Worm (Caenorhabditis elegans): ENCODE measurements around the gene fbxa-88.
A peak's percentile ranks its signal among the peaks of the same experiment; 100 is the strongest.

The fbxa-88 gene

DNA sequence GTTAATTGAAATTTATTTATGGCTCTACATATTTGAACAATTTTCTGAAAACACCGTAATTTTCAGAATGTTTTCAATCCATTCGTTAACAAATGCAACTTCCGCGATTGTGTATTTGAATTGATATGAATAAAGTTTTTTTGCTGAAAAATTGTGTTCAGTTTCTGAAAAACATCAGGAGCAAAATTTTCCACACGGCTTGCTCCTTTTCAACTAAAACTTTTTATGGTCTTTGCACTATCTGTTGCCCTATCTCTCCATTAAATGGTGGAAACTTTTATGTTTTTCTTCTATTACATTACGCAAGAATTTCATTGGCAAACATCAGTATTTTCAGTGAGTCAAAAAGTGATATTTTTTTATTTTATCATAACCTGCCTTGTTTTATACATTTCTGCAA is 5.9 kb upstream of the fbxa-88 start, which contains the start of gene F10A3.4:
F10A3.4 (plus strand) TSS at position 301 of the 400 bp plus-strand sequence.
- TF ChIP-seq lsy-12 (tag; optimal IDR thresholded peaks at IDR 0.05): no peak
- no peak for TF ChIP-seq daf-12 (tag; optimal IDR thresholded peaks at IDR 0.05)
- TF ChIP-seq zag-1 (tag; optimal IDR thresholded peaks at IDR 0.05): no peak
- peak; percentile 15 for TF ChIP-seq elt-2 (tag; optimal IDR thresholded peaks at IDR 0.05)

DNA sequence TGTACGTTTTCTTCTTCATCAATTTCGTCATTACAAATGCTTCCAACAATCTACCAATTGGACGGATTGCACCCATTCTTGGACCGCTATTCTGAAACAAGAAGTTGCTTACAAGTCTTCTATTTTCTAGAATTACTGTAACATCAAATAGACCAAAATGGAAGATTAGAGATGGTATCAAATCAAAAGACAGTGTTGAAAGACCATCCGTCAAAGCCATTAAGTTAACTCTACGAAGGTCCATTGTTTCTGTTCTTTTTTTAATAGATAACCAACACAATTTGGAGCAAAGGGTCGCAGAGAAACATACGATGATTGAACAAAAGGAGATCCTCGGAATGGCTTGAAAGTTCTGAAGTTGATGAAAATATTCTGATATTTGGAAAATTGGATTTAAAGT is 2.1 kb upstream of the fbxa-88 start:
- TF ChIP-seq fos-1 (tag; optimal IDR thresholded peaks at IDR 0.05): no peak
- TF ChIP-seq ZK546.5 (tag; optimal IDR thresholded peaks at IDR 0.05): no peak
- no peak for TF ChIP-seq ceh-9 (tag; optimal IDR thresholded peaks at IDR 0.05)
- TF ChIP-seq daf-12 (tag; optimal IDR thresholded peaks at IDR 0.05): no peak

ce11 chrV:16142371-16142770 is 545 bp downstream of the fbxa-88 start, which contains the start of gene fbxa-18:
Gene fbxa-18 (plus strand): TSS chrV:16142671.
- TF ChIP-seq pha-4 (tag; optimal IDR thresholded peaks at IDR 0.05) (no peak), sea-2 (GFP tag; optimal IDR thresholded peaks at IDR 0.05) (no peak), R02D3.7 (tag; optimal IDR thresholded peaks at IDR 0.05) (no peak), lin-15B (tag; optimal IDR thresholded peaks at IDR 0.05) (no peak), nhr-77 (tag; optimal IDR thresholded peaks at IDR 0.05) (no peak), snpc-4 (tag; optimal IDR thresholded peaks at IDR 0.05) (no peak), mdl-1 (tag; optimal IDR thresholded peaks at IDR 0.05) (no peak), ztf-11 (tag; optimal IDR thresholded peaks at IDR 0.05) (no peak), hmg-11 (tag; optimal IDR thresholded peaks at IDR 0.05) (no peak), ceh-28 (tag; optimal IDR thresholded peaks at IDR 0.05) (no peak), daf-12 (tag; optimal IDR thresholded peaks at IDR 0.05) (no peak), aly-2 (tag; optimal IDR thresholded peaks at IDR 0.05) (no peak)

- TF ChIP-seq lin-39 (tag; optimal IDR thresholded peaks at IDR 0.05): no peak
- no peak for TF ChIP-seq unc-39 (tag; optimal IDR thresholded peaks at IDR 0.05)
- TF ChIP-seq aly-2 (tag; optimal IDR thresholded peaks at IDR 0.05): no peak
- no peak for TF ChIP-seq zag-1 (tag; optimal IDR thresholded peaks at IDR 0.05)
- no peak for TF ChIP-seq fos-1 (tag; optimal IDR thresholded peaks at IDR 0.05)
- no peak for TF ChIP-seq hmg-11 (tag; optimal IDR thresholded peaks at IDR 0.05)
- no peak for TF ChIP-seq nhr-28 (tag; optimal IDR thresholded peaks at IDR 0.05)
- no peak for TF ChIP-seq elt-3 (tag; optimal IDR thresholded peaks at IDR 0.05)
- no peak for TF ChIP-seq nfya-1 (tag; optimal IDR thresholded peaks at IDR 0.05; ENCODE audit: insufficient read depth)
- no peak for TF ChIP-seq jun-1 (tag; optimal IDR thresholded peaks at IDR 0.05)
- no peak for TF ChIP-seq R02D3.7 (tag; optimal IDR thresholded peaks at IDR 0.05)
- TF ChIP-seq nhr-67 (tag; optimal IDR thresholded peaks at IDR 0.05): no peak
- TF ChIP-seq ztf-4 (tag; optimal IDR thresholded peaks at IDR 0.05): no peak
- no peak for TF ChIP-seq egl-5 (tag; optimal IDR thresholded peaks at IDR 0.05)
- no peak for TF ChIP-seq ceh-28 (tag; optimal IDR thresholded peaks at IDR 0.05)
- TF ChIP-seq nhr-11 (tag; optimal IDR thresholded peaks at IDR 0.05): no peak
Observed at ce11 chrV:16141071-16141470, 1.8 kb downstream of the fbxa-88 start, which contains the start of gene clc-32. Gene clc-32 (minus strand): TSS chrV:16141171.

DNA sequence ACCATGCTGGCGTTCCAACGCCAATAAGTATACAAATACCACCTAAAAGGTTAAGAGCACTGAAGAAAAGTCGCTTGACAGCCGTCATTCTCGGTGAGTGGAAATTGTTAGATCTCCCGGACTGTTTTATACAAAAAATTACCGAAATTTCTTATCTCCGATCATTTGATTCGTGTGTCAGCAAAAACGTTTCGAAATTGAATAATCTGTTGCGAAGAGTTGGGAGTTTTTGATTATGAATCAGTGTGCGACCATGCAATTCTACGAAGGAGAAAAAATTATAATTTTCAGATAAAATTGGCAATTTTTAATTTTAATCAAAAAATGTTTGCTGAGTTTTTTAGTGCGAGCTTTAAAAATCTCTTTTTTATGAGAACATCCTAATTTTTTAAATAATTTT is 3.4 kb downstream of the fbxa-88 start, which contains the start of gene clc-11:
clc-11 (minus strand) TSS at position 101 of the 400 bp plus-strand sequence.
- TF ChIP-seq snpc-4 (tag; optimal IDR thresholded peaks at IDR 0.05): no peak
- TF ChIP-seq lin-39 (tag; optimal IDR thresholded peaks at IDR 0.05): no peak
- TF ChIP-seq lin-15B (tag; optimal IDR thresholded peaks at IDR 0.05): no peak
- no peak for TF ChIP-seq nhr-11 (tag; optimal IDR thresholded peaks at IDR 0.05)
- TF ChIP-seq nhr-67 (tag; optimal IDR thresholded peaks at IDR 0.05): no peak
- TF ChIP-seq tbx-2 (tag; optimal IDR thresholded peaks at IDR 0.05): no peak
- TF ChIP-seq mml-1 (tag; optimal IDR thresholded peaks at IDR 0.05): no peak
- TF ChIP-seq egl-5 (tag; optimal IDR thresholded peaks at IDR 0.05): no peak
- TF ChIP-seq ceh-28 (tag; optimal IDR thresholded peaks at IDR 0.05): no peak
- no peak for TF ChIP-seq pha-4 (tag; optimal IDR thresholded peaks at IDR 0.05)
- no peak for TF ChIP-seq elt-2 (tag; optimal IDR thresholded peaks at IDR 0.05)
- no peak for TF ChIP-seq ztf-11 (tag; optimal IDR thresholded peaks at IDR 0.05)
- TF ChIP-seq elt-1 (tag; optimal IDR thresholded peaks at IDR 0.05): no peak
- TF ChIP-seq nhr-28 (tag; optimal IDR thresholded peaks at IDR 0.05): no peak
- no peak for TF ChIP-seq elt-3 (tag; optimal IDR thresholded peaks at IDR 0.05)
- no peak for TF ChIP-seq R02D3.7 (tag; optimal IDR thresholded peaks at IDR 0.05)
- TF ChIP-seq lsy-12 (tag; optimal IDR thresholded peaks at IDR 0.05): no peak
- no peak for TF ChIP-seq unc-62 (GFP tag; optimal IDR thresholded peaks at IDR 0.05)
